Fruit fly (Drosophila melanogaster) Kc167 (cell line): ENCODE measurements around the gene yellow-k.

ENCODE experiments used
- Myc ChIP-seq: fragments of >200 bp; optimal IDR thresholded peaks from 2 replicates; lab custom pipeline; 2017; ENCODE audit warnings: missing external identifiers
- Sin3A ChIP-seq: fragments of >200 bp; optimal IDR thresholded peaks from 2 replicates; lab custom pipeline; 2018; ENCODE audit warnings: missing external identifiers
- h ChIP-seq: fragments of >200 bp; optimal IDR thresholded peaks from 3 replicates; lab custom pipeline; 2018; ENCODE audit warnings: missing external identifiers
- insv ChIP-seq: fragments of >200 bp; optimal IDR thresholded peaks from 3 replicates; lab custom pipeline; 2018; ENCODE audit warnings: missing external identifiers
- psq ChIP-seq: fragments of >200 bp; optimal IDR thresholded peaks from 2 replicates; lab custom pipeline; 2017; ENCODE audit warnings: missing external identifiers
- ttk ChIP-seq: sonication (Bioruptor generic); optimal IDR thresholded peaks from 2 replicates; lab custom pipeline; 2017; ENCODE audit warnings: missing external identifiers

Gene yellow-k

dm6 chr3L:15502256-15502655, 18.2 kb upstream of the yellow-k start:
- TF ChIP-seq ttk (lab: Kevin White, UChicago): no peak
- TF ChIP-seq h (lab: Kevin White, UChicago): no peak
- TF ChIP-seq insv (lab: Kevin White, UChicago): no peak
- no peak for TF ChIP-seq psq (lab: Kevin White, UChicago)
- TF ChIP-seq Sin3A (lab: Kevin White, UChicago): no peak
- no peak for TF ChIP-seq Myc

dm6 chr3L:15504687-15505086, 15.7 kb upstream of the yellow-k start, which contains the start of gene CG7857:
Gene CG7857 (minus strand): TSS chr3L:15504894.
- TF ChIP-seq psq (lab: Kevin White, UChicago): no peak
- no peak for TF ChIP-seq h (lab: Kevin White, UChicago)
- no peak for TF ChIP-seq insv (lab: Kevin White, UChicago)
- TF ChIP-seq ttk (lab: Kevin White, UChicago): no peak
- no peak for TF ChIP-seq Myc
- no peak for TF ChIP-seq Sin3A (lab: Kevin White, UChicago)

dm6 chr3L:15506174-15506926, 14.1 kb upstream of the yellow-k start:
- no peak for TF ChIP-seq Myc
- no peak for TF ChIP-seq psq (lab: Kevin White, UChicago)
- TF ChIP-seq ttk (lab: Kevin White, UChicago): no peak
- no peak for TF ChIP-seq insv (lab: Kevin White, UChicago)
- TF ChIP-seq h (lab: Kevin White, UChicago): no peak
- no peak for TF ChIP-seq Sin3A (lab: Kevin White, UChicago)

- TF ChIP-seq Sin3A (lab: Kevin White, UChicago) (no peak), psq (lab: Kevin White, UChicago) (no peak), insv (lab: Kevin White, UChicago) (no peak), Myc (no peak), h (lab: Kevin White, UChicago) (no peak), ttk (lab: Kevin White, UChicago) (no peak)
These were observed 13.1 kb upstream of the yellow-k start for dm6 chr3L:15507148-15507896.

dm6 chr3L:15508233-15508632, 12.2 kb upstream of the yellow-k start, which contains the start of gene CG7841:
Gene CG7841 (minus strand): TSS chr3L:15508252.
- TF ChIP-seq h (lab: Kevin White, UChicago) (no peak), Myc (no peak), Sin3A (lab: Kevin White, UChicago) (no peak), insv (lab: Kevin White, UChicago) (no peak), ttk (lab: Kevin White, UChicago) (no peak), psq (lab: Kevin White, UChicago) (no peak)

- no peak for TF ChIP-seq Myc
- TF ChIP-seq h (lab: Kevin White, UChicago): no peak
- TF ChIP-seq psq (lab: Kevin White, UChicago): no peak
- TF ChIP-seq insv (lab: Kevin White, UChicago): no peak
- no peak for TF ChIP-seq ttk (lab: Kevin White, UChicago)
- no peak for TF ChIP-seq Sin3A (lab: Kevin White, UChicago)
These were observed 11.7 kb upstream of the yellow-k start, which contains the start of gene Z600 for dm6 chr3L:15508750-15509149. Gene Z600 (plus strand): TSS chr3L:15509061.

- no peak for TF ChIP-seq insv (lab: Kevin White, UChicago)
- no peak for TF ChIP-seq Sin3A (lab: Kevin White, UChicago)
- TF ChIP-seq psq (lab: Kevin White, UChicago): no peak
- TF ChIP-seq ttk (lab: Kevin White, UChicago): no peak
- no peak for TF ChIP-seq h (lab: Kevin White, UChicago)
- no peak for TF ChIP-seq Myc
These were observed 11.0 kb upstream of the yellow-k start, which contains the start of the genes gdl and gdl-ORF39 for dm6 chr3L:15509398-15509797. Gene gdl (plus strand): TSS chr3L:15509445. Gene gdl-ORF39 (plus strand): TSS chr3L:15509445.

dm6 chr3L:15510787-15511186, 9.6 kb upstream of the yellow-k start, which contains the start of gene MsrA:
Gene MsrA (plus strand): TSS chr3L:15511052.
- TF ChIP-seq insv (lab: Kevin White, UChicago): no peak
- no peak for TF ChIP-seq ttk (lab: Kevin White, UChicago)
- TF ChIP-seq psq (lab: Kevin White, UChicago): no peak
- no peak for TF ChIP-seq Myc

dm6 chr3L:15511688-15512250, 8.7 kb upstream of the yellow-k start:
- TF ChIP-seq psq (lab: Kevin White, UChicago) (no peak), insv (lab: Kevin White, UChicago) (no peak), Myc (no peak), h (lab: Kevin White, UChicago) (no peak), ttk (lab: Kevin White, UChicago) (no peak)

- TF ChIP-seq h (lab: Kevin White, UChicago) (no peak), insv (lab: Kevin White, UChicago) (no peak), ttk (lab: Kevin White, UChicago) (no peak), Myc (no peak), psq (lab: Kevin White, UChicago) (no peak), Sin3A (lab: Kevin White, UChicago) (no peak)
These were observed 7.2 kb upstream of the yellow-k start for dm6 chr3L:15513264-15513663.

dm6 chr3L:15513726-15514125, 6.7 kb upstream of the yellow-k start:
- TF ChIP-seq Myc: no peak
- no peak for TF ChIP-seq ttk (lab: Kevin White, UChicago)
- no peak for TF ChIP-seq insv (lab: Kevin White, UChicago)
- no peak for TF ChIP-seq psq (lab: Kevin White, UChicago)
- no peak for TF ChIP-seq h (lab: Kevin White, UChicago)
- no peak for TF ChIP-seq Sin3A (lab: Kevin White, UChicago)
